Fruit fly (Drosophila melanogaster) whole organism, wandering third instar larva: Measurements from ENCODE around the gene CG46308.

Experiments
- Abd-B ChIP-seq: fragments of >200 bp; optimal IDR thresholded peaks from 2 replicates; lab custom pipeline; 2017; ENCODE audit warnings: missing biosample characterization, missing genetic modification characterization
- Dfd ChIP-seq: fragments of >200 bp; optimal IDR thresholded peaks from 2 replicates; lab custom pipeline; 2017; ENCODE audit warnings: missing biosample characterization, missing genetic modification characterization
- Dif ChIP-seq: fragments of 200-275, 200-300 bp; sonication (Bioruptor generic); optimal IDR thresholded peaks from 2 replicates; lab custom pipeline; 2018; ENCODE audit warnings: missing biosample characterization, missing genetic modification characterization; ENCODE audit not compliant: partially characterized antibody
- Hr78 ChIP-seq: fragments of >200 bp; optimal IDR thresholded peaks from 2 replicates; lab custom pipeline; 2017; ENCODE audit warnings: missing biosample characterization, missing genetic modification characterization
- Jra ChIP-seq: sonication (Bioruptor generic); optimal IDR thresholded peaks from 2 replicates; lab custom pipeline; 2016; ENCODE audit warnings: missing biosample characterization, missing genetic modification characterization
- dsf ChIP-seq: sonication (Bioruptor generic); optimal IDR thresholded peaks from 2 replicates; lab custom pipeline; 2016; ENCODE audit warnings: missing biosample characterization, missing genetic modification characterization, borderline replicate concordance
- ey ChIP-seq: fragments of 200-800 bp; sonication (Bioruptor generic); optimal IDR thresholded peaks from 2 replicates; lab custom pipeline; 2016; ENCODE audit warnings: missing biosample characterization, missing genetic modification characterization
- pan ChIP-seq: fragments of >200 bp; optimal IDR thresholded peaks from 2 replicates; lab custom pipeline; 2017
- psq ChIP-seq: fragments of 200-800 bp; sonication (Bioruptor generic); optimal IDR thresholded peaks from 3 replicates; lab custom pipeline; 2017; ENCODE audit warnings: missing biosample characterization, mild to moderate bottlenecking, missing genetic modification characterization, moderate library complexity
- tai ChIP-seq: sonication (Bioruptor generic); optimal IDR thresholded peaks from 2 replicates; lab custom pipeline; 2016; ENCODE audit warnings: missing biosample characterization, missing genetic modification characterization

dm6 chr2L:13540704-13541103, 79.1 kb downstream of the CG46308 start, which contains the start of gene CG16852:
- TF ChIP-seq dsf (GFP tag; lab: Kevin White, UChicago) (no peak), Dif (GFP tag; lab: Kevin White, UChicago) (no peak), Jra (GFP tag; lab: Kevin White, UChicago) (no peak), ey (GFP tag; lab: Kevin White, UChicago) (no peak), pan (lab: Kevin White, UChicago) (no peak), tai (GFP tag; lab: Kevin White, UChicago) (no peak), Abd-B (no peak), Dfd (GFP tag; lab: Kevin White, UChicago) (no peak), Hr78 (GFP tag; lab: Kevin White, UChicago) (no peak), psq (GFP tag; lab: Kevin White, UChicago) (no peak)
